Worm (Caenorhabditis elegans) whole organism, L4/young adult: Measurements from ENCODE around the gene C24H11.1.

ENCODE experiments used
- W03F9.2 ChIP-seq: fragments of 150-350 bp; optimal IDR thresholded peaks from 2 replicates; lab custom pipeline; 2014; ENCODE audit warnings: missing biosample characterization, missing genetic modification characterization
- dao-5 ChIP-seq: sonication (generic microtip); optimal IDR thresholded peaks from 2 replicates; lab custom pipeline; 2016; ENCODE audit warnings: missing genotype, missing genetic modification characterization, moderate library complexity, missing compliant biosample characterization
- him-1 ChIP-seq: sonication (generic microtip); optimal IDR thresholded peaks from 2 replicates; lab custom pipeline; 2016; ENCODE audit warnings: missing genotype, missing genetic modification reagents, missing genetic modification characterization, missing compliant biosample characterization

Gene C24H11.1

DNA sequence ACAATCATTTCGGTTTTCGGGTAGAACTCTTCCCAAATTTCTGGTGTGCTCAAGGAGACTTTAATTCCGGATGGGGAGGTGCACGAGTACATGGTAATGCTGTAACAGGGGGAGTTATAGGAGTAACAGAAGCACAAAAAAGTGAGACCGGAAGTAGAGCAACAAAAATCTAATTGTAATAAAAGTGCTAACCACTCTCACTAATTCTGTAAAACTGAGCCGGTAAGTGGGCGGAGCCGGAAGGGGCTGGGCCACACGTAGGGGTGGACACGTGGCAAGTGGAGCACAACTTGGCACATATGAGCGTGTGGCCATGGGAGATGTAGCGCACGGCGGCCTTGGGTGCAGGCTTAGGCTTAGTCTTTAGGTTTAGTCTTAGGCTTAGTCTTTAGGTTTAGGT, 1.5 kb upstream of the C24H11.1 start, which contains the start of gene tbx-38:
tbx-38 (minus strand) TSS at position 101 of the 400 bp plus-strand sequence.
- TF ChIP-seq him-1 (tag; lab: Kevin White, UChicago): no peak
- no peak for TF ChIP-seq W03F9.2 (tag; lab: Kevin White, UChicago)
- TF ChIP-seq dao-5 (tag; lab: Kevin White, UChicago): no peak

DNA sequence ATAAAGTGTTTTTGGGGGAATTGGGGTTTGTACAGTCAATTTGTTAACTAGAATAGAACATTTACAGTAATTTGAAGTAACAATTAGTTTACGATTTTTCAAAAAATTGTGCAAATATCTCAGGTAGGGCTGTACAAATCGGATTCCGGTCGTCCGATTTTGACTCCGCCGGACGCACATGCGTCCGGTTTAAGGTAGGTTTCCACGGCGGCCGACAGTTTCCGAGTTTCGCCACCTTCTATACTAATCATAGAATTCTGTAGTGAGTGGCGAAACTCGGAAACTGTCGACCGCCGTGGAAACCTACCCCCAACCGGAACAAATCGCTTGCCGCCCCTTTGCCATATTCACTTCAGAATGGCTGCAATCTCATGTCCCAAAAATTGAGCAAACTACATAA, 2.0 kb downstream of the C24H11.1 start:
- TF ChIP-seq him-1 (tag; lab: Kevin White, UChicago): no peak
- no peak for TF ChIP-seq dao-5 (tag; lab: Kevin White, UChicago)
- TF ChIP-seq W03F9.2 (tag; lab: Kevin White, UChicago): no peak

DNA sequence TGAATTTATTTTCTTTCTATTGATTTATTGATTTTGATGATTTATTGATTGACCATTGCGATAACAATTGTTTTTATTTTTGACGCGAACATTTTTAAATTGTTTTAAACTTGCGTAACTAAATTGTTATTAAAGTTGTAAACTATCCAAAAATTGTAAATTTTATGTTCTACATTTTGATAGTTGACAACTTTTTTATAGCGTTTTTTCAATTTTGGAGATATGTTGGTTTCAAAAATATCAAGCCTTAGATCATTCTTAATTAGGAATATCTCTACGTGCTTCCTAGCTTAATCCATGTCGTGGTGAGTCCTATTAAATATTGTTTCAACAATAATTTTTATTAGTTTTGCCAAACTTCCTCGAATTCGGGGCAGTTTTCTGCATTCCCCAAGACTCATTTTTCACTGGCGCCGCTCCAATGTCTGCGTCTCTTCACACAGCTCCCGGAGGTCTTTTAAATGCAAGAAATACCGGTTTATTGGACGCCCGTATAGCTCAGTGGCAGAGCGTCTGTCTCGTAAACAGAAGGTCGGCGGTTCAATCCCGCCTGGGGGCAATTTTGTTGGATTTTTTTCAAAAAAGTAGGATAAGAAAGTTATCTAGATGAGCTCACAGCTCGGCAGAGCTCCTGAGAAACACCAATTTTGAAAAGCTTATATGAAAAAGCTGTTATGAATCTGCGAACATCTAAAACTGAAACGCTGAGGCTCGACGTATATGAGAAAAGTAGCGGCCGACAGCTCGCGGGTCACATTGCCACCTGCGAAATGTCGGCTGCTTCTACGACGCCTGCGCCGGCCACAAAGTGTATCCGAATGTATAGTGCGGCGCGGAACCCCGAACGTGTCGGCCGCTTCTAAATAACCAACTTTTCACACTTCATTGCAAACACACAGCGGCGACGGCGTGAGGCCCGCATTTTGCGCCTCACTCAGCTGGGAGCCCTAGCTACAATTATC, 5.1 kb downstream of the C24H11.1 start, which contains the start of gene C24H11.2:
C24H11.2 (minus strand) TSS at position 51 of the 962 bp plus-strand sequence.
- peak; percentile 63 for TF ChIP-seq him-1 (tag; lab: Kevin White, UChicago)

DNA sequence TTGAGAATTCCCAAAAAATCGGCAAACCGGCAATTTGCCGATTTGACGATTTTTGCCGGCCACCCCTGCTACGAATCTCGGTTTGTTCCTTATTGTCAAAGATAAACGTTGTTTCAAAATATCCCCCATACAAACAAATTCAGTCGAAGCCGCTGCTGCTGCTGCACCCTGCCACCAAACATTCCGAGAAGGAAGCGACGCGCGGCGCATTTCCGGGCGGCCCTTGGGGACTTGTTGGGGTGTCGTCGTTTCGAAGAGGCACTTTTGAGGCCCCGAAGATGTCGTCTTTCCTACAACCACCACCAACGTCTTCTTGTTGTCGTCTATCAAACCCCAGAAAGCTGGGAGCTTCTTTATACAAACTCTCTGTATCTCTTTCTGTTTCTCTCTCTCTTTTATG, 6.9 kb downstream of the C24H11.1 start:
- no peak for TF ChIP-seq W03F9.2 (tag; lab: Kevin White, UChicago)
- TF ChIP-seq him-1 (tag; lab: Kevin White, UChicago): no peak
- no peak for TF ChIP-seq dao-5 (tag; lab: Kevin White, UChicago)

DNA sequence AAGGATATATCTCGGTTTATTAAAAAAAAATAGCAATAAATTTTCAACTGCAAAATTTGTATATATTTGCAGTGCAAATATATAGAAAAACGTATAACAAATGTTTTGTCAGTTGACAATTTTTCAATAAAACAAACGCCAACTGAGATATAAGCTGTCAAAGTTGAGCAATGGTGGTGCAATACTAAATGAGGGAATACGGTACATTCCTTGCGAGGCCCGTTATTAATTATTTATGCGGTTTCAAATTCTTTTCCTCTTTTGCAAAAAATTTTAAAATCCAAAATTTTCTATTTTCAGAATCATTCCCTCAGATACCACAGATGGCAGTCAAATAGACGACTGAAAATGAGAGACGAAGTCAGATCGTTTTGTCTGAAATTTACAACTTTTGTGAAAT, 8.0 kb downstream of the C24H11.1 start, which contains the start of gene twk-39:
twk-39 (plus strand) TSS at position 301 of the 400 bp plus-strand sequence.
- TF ChIP-seq W03F9.2 (tag; lab: Kevin White, UChicago) (no peak), dao-5 (tag; lab: Kevin White, UChicago) (no peak), him-1 (tag; lab: Kevin White, UChicago) (no peak)

DNA sequence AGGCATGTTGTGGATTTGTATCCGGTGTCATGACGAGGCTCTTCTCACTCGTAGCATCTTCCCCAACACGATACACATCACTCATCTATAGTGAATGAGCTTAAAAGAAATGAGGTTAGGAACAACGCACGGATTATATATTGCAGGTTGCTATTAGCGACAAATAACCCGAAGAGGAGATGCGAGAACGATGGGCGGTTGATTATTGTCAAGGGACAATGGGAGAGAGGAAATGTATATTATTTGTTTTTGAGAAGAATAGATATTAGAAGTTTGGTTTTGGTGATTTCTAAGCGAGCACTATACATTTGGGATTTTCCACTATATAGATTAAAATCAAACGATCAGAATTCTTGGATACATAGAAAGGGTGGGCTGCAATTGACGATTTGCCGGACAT, 19.2 kb downstream of the C24H11.1 start, which contains the start of gene C18D11.7:
C18D11.7 (minus strand) TSS at position 101 of the 400 bp plus-strand sequence.
- TF ChIP-seq W03F9.2 (tag; lab: Kevin White, UChicago) (no peak), him-1 (tag; lab: Kevin White, UChicago) (no peak), dao-5 (tag; lab: Kevin White, UChicago) (no peak)

DNA sequence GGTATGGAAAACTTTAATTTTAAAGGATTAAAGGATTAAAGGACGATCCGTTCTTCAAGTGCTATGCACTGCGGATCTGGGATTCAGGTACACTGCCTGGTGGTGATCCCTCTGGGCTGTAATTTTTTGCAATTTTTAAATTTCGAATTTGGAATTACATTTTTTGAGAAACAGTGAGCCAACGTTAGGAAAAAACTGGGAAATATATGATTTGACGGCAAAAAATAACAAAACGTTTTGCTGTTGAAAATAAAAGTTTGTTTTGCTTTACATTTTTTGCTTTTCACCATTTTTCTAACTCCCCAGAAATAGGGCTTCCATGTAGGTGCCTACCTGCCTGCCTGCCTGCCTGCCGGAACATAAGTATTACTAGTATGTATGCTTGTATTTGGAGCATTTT, 19.9 kb downstream of the C24H11.1 start, which contains the start of gene C18D11.10:
C18D11.10 (plus strand) TSS at position 301 of the 400 bp plus-strand sequence.
- no peak for TF ChIP-seq him-1 (tag; lab: Kevin White, UChicago)
- no peak for TF ChIP-seq W03F9.2 (tag; lab: Kevin White, UChicago)
- TF ChIP-seq dao-5 (tag; lab: Kevin White, UChicago): no peak

DNA sequence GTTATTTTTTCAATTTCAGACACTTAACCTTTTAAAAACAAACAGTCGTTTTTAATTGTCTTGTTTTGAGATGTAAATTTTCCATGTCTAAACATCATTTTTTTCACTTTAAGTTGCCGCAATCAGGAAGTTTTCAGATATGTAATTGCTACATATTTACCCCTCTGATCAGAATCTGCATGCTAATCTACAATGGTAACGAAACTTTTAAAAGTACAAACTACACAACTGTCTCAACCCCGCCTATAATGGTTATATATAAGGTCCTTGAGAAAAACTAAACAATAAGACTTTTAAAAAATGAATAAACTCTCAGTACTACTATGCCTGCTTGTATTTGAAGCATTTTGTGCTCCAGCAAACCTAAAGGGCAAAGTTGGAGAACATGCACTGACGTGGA, 21.3 kb downstream of the C24H11.1 start, which contains the start of gene C18D11.9:
C18D11.9 (plus strand) TSS at position 301 of the 400 bp plus-strand sequence.
- TF ChIP-seq him-1 (tag; lab: Kevin White, UChicago) (no peak), dao-5 (tag; lab: Kevin White, UChicago) (no peak), W03F9.2 (tag; lab: Kevin White, UChicago) (no peak)

DNA sequence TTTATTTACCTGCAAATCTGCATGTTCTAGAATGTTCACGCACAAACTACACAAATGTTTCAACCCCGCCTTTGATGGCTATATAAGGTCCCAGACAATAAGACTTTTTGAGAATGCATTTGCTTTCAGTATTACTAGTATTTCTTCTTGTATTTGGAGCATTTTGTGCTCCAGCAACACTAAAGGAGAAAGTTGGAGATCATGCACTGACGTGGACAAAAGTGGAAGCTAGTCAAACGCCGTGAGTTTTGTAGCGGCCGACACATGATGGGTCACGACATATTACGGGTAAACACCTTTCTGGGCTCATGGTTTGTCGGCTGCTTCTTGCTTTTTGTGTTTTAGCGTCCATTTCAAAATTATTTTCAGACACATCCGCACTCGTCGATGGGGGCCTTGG, 23.0 kb downstream of the C24H11.1 start, which contains the start of gene C18D11.6:
C18D11.6 (plus strand) TSS at position 110 of the 400 bp plus-strand sequence.
- TF ChIP-seq W03F9.2 (tag; lab: Kevin White, UChicago) (no peak), dao-5 (tag; lab: Kevin White, UChicago) (no peak), him-1 (tag; lab: Kevin White, UChicago) (no peak)

DNA sequence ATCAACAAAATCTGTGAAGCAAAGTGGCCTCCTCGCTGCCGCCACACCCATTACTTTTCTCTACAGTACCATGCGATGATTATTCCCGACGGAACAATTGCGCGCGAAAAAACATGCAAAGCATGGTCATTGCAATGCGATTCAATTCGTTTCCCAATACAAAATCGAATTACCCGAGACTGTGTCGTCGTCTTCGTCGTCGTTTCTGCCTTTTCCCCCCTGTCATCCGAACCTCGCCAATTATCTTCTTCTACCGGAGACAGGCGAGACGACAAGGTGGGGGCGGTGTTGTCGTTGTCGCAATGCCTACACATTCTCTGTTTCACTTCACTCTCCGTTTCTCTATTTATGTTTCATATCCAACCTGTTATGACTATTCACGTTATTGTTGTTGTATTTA, 24.4 kb downstream of the C24H11.1 start:
- TF ChIP-seq dao-5 (tag; lab: Kevin White, UChicago) (no peak), W03F9.2 (tag; lab: Kevin White, UChicago) (no peak), him-1 (tag; lab: Kevin White, UChicago) (no peak)

DNA sequence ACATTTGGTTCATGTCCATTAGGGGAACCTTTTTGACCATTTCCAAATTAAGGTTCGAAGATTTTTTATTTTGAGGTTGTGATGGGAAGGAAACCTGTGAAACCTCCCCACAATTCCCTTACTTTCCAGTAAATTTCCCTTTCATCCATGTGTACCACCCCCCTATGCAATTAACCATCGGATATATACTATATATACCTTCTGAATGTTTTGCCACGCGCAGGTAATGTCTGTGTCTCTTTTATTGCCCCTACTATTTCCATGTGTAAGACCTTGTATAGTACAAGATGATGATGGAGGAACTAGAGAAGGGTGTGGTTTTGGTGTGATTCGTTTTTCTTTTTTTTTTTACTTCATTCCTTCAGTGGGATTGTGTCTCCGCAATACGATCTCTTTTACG, 27.2 kb downstream of the C24H11.1 start:
- TF ChIP-seq him-1 (tag; lab: Kevin White, UChicago) (no peak), dao-5 (tag; lab: Kevin White, UChicago) (no peak), W03F9.2 (tag; lab: Kevin White, UChicago) (no peak)

DNA sequence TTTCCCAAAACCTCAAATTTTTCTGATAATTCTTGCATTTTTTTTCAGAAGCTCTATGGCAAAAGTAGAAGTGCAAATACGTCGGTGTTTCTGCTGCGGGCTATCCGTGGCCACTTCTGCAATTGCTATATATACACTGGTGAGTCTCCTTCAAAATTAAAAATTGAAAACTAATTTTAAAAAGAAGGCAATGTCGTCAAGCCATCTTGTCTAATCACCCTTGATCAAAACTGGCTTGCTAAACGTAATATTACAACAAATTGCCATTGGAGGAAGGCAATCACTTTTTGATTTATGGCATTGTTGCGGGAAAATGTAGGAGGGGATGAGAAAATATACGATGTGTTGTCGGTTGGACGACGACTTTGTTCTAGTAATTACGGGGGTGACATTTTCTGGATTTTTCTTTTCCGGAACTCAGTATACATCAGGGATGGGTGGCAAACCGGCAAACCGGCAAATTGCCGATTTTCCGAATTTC, 29.1 kb downstream of the C24H11.1 start, which contains the start of gene C18D11.1:
C18D11.1 (plus strand) TSS at position 51 of the 481 bp plus-strand sequence.
- TF ChIP-seq dao-5 (tag; lab: Kevin White, UChicago) (no peak), W03F9.2 (tag; lab: Kevin White, UChicago) (no peak), him-1 (tag; lab: Kevin White, UChicago) (no peak)

DNA sequence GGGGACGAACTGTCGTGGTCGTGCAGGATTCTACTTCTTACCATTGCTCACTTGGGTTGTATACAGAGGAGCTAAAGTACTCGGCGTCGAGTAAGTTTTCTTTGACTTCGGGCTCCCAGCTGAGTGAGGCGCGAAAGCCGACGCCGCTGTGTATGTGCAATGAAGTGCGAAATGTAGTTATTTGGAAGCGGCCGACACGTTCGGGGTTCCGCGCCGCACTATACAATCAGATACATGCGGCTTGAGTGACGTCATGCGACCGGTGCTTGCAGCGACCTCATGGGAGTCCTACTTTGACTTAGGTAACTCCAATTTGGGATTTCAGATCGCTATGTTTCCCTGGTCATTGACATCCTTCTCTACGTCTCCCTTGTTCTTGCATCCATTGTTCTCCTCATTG, 30.4 kb downstream of the C24H11.1 start:
- no peak for TF ChIP-seq W03F9.2 (tag; lab: Kevin White, UChicago)
- TF ChIP-seq dao-5 (tag; lab: Kevin White, UChicago): no peak
- TF ChIP-seq him-1 (tag; lab: Kevin White, UChicago): no peak
